Fruit fly (Drosophila melanogaster) whole organism: Measurements from ENCODE around the gene GNBP2.

Experiments
- EcR ChIP-seq, 2 experiments: fragments of >200 bp; optimal IDR thresholded peaks; 2 replicates each; lab custom pipeline; 2017; ENCODE audit warnings: missing biosample characterization in 2 of 2, missing genetic modification characterization in 2 of 2, missing genetic modification reagents in 2 of 2
- pan ChIP-seq: fragments of >200 bp; optimal IDR thresholded peaks from 2 replicates; lab custom pipeline; 2017
- psq ChIP-seq: fragments of >200 bp; optimal IDR thresholded peaks from 2 replicates; lab custom pipeline; 2017
- usp ChIP-seq: fragments of >200 bp; optimal IDR thresholded peaks from 2 replicates; lab custom pipeline; 2017; ENCODE audit warnings: missing biosample characterization, missing genetic modification characterization, mixed read lengths

DNA sequence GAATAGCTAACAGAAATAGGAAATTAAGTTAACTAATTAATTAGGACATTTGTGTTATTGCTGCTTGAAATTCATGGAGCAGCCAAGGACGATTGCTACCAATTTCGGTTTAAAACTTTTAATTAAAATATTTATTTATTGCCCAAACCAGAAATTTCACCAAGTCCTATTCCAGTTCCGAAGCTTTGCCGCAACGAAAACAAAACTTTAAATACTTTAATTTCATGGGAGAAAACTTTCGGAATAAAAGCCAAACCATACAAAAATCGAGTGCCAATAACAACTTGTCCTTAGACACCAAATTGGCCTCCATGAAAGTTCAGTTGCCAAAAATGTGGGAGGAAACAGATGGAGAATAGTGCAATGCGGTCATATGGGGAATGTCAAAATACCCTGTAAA is 32.0 kb downstream of the GNBP2 start:
- TF ChIP-seq psq (lab: Kevin White, UChicago) (no peak), EcR (GFP tag; optimal IDR thresholded peaks at IDR 0.05; lab: Kevin White, UChicago) (no peak), pan (lab: Kevin White, UChicago) (no peak), usp (no peak)
